Worm (Caenorhabditis elegans): ENCODE measurements around the gene nhr-54.
"Not testable (repeated sequence)": the region's sequence is repeated elsewhere in the genome, so short reads cannot be mapped to it uniquely, and the experiment has no call there.

The nhr-54 gene

DNA sequence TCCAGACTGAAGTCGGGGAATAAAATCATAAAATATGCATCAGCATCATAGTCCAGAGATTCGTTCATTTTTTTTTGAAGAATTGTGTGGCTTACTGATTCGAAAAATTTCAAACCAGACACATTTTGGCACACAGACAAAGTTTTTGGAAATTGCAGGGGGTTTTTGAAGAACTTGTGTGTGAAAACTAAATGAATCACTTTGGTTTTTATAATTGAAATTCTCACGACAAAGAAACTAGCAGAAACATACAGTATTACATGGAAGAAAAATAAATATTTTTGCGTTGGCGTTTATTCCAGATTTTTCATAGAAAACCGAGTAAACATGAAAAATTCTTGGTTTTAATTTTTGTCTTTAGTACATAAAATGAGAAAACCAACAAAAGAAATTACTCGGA is 16.5 kb upstream of the nhr-54 start, which contains the start of gene srw-34:
Gene srw-34, minus strand, starts transcription at position 101 of the 400 bp plus-strand sequence.
- no peak for TF ChIP-seq mdl-1 (tag; optimal IDR thresholded peaks at IDR 0.05)
- no peak for TF ChIP-seq ztf-4 (tag; optimal IDR thresholded peaks at IDR 0.05)
- no peak for TF ChIP-seq R02D3.7 (tag; optimal IDR thresholded peaks at IDR 0.05)
- TF ChIP-seq sea-2 (GFP tag; optimal IDR thresholded peaks at IDR 0.05), result no peak
- no peak for TF ChIP-seq fkh-2 (tag; optimal IDR thresholded peaks at IDR 0.05)
- TF ChIP-seq egl-5 (tag; optimal IDR thresholded peaks at IDR 0.05), result no peak
- TF ChIP-seq jun-1 (tag; optimal IDR thresholded peaks at IDR 0.05), result no peak
- no peak for TF ChIP-seq egl-27 (tag; optimal IDR thresholded peaks at IDR 0.05)
- TF ChIP-seq ztf-11 (tag; optimal IDR thresholded peaks at IDR 0.05), result no peak
- TF ChIP-seq nhr-11 (tag; optimal IDR thresholded peaks at IDR 0.05), result no peak
- TF ChIP-seq lin-39 (tag; optimal IDR thresholded peaks at IDR 0.05), result no peak
- no peak for TF ChIP-seq pha-4 (tag; optimal IDR thresholded peaks at IDR 0.05)
- TF ChIP-seq elt-1 (tag; optimal IDR thresholded peaks at IDR 0.05), result no peak
- TF ChIP-seq daf-12 (tag; optimal IDR thresholded peaks at IDR 0.05), result no peak
- no peak for TF ChIP-seq unc-62 (GFP tag; optimal IDR thresholded peaks at IDR 0.05)
- TF ChIP-seq aly-2 (tag; optimal IDR thresholded peaks at IDR 0.05), result no peak
- TF ChIP-seq lin-15B (tag; optimal IDR thresholded peaks at IDR 0.05), result no peak
- TF ChIP-seq tbx-2 (tag; optimal IDR thresholded peaks at IDR 0.05), result no peak
- TF ChIP-seq lsy-12 (tag; optimal IDR thresholded peaks at IDR 0.05), result no peak
- no peak for TF ChIP-seq fkh-10 (GFP tag; optimal IDR thresholded peaks at IDR 0.05)

ce11 chrV:16517619-16518018 is 11.9 kb upstream of the nhr-54 start, which contains the start of gene F36D3.4:
Gene F36D3.4, minus strand, starts transcription at chrV:16517719.
- TF ChIP-seq lin-15B (tag; optimal IDR thresholded peaks at IDR 0.05), result no peak
- no peak for TF ChIP-seq nfya-1 (tag; optimal IDR thresholded peaks at IDR 0.05; ENCODE audit: insufficient read depth)
- TF ChIP-seq unc-62 (GFP tag; optimal IDR thresholded peaks at IDR 0.05), result no peak
- TF ChIP-seq egl-5 (tag; optimal IDR thresholded peaks at IDR 0.05), result no peak
- TF ChIP-seq ceh-82 (tag; optimal IDR thresholded peaks at IDR 0.05), result no peak

DNA sequence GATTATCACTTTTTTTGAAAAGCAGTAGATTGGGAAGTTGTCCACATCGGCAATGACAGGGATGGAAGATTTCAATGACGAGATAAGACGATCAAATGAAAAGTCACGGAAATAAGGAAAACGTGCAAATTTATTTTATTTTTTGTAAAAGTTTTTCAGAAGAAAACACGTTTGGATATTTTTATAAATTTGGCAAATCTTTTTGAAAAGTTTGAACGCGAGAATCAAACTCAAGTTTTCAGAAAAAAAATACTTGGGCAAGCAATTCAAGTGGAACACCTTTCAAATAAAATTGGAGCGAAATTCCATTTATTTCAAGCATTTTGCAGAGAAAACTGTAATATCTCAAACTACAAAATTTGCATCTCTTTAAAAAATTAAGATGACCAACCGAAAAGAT is 9.4 kb upstream of the nhr-54 start, which contains the start of gene F36D3.5:
Gene F36D3.5, minus strand, starts transcription at position 101 of the 400 bp plus-strand sequence.
- TF ChIP-seq hmg-11, nhr-12, nhr-77 (tag; optimal IDR thresholded peaks at IDR 0.05): not testable (repeated sequence)

- no peak for TF ChIP-seq ztf-11 (tag; optimal IDR thresholded peaks at IDR 0.05)
- no peak for TF ChIP-seq nhr-12 (tag; optimal IDR thresholded peaks at IDR 0.05)
- TF ChIP-seq ceh-82 (tag; optimal IDR thresholded peaks at IDR 0.05), result no peak
Measured at ce11 chrV:16508667-16509066, 2.9 kb upstream of the nhr-54 start, which contains the start of gene srr-3. Gene srr-3, minus strand, starts transcription at chrV:16508767.

- TF ChIP-seq nhr-12 (tag; optimal IDR thresholded peaks at IDR 0.05) (no peak), pha-4 (tag; optimal IDR thresholded peaks at IDR 0.05) (peak; percentile 49), jun-1 (tag; optimal IDR thresholded peaks at IDR 0.05) (no peak), unc-62 (GFP tag; optimal IDR thresholded peaks at IDR 0.05) (no peak)
Measured at ce11 chrV:16506650-16507049, 922 bp upstream of the nhr-54 start.

DNA sequence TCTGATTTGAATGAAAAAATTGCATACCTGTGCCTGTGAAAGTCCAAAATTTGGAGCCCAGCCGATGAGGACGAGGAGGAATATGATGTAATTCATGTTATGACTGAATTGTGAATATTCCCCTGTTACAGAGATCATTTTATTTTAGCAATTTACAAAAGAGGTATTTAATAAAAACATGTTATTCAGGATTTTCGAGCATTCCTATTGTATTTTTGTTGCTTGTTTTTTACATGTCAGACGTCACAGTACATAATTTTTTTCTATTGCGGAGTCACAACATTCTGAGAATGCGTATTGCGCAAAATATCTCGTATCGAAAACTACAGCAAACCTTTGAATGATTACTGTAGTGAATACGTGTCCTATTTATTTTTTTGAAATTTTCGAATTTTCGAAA is 2.6 kb downstream of the nhr-54 start, which contains the start of gene F36D3.14:
Gene F36D3.14, minus strand, starts transcription at position 101 of the 400 bp plus-strand sequence.
- TF ChIP-seq nhr-76 (tag; optimal IDR thresholded peaks at IDR 0.05) (no peak), fkh-2 (tag; optimal IDR thresholded peaks at IDR 0.05) (no peak), egl-27 (tag; optimal IDR thresholded peaks at IDR 0.05) (no peak), pqm-1 (tag; optimal IDR thresholded peaks at IDR 0.05) (no peak), lsy-12 (tag; optimal IDR thresholded peaks at IDR 0.05) (no peak), zag-1 (tag; optimal IDR thresholded peaks at IDR 0.05) (no peak), ceh-82 (tag; optimal IDR thresholded peaks at IDR 0.05) (no peak), nhr-237 (tag; optimal IDR thresholded peaks at IDR 0.05) (no peak), eor-1 (tag; optimal IDR thresholded peaks at IDR 0.05) (no peak), nhr-25 (tag; optimal IDR thresholded peaks at IDR 0.05) (no peak), ama-1 (optimal IDR thresholded peaks at IDR 0.05) (no peak), nhr-12 (tag; optimal IDR thresholded peaks at IDR 0.05) (no peak), nhr-77 (tag; optimal IDR thresholded peaks at IDR 0.05) (no peak), unc-62 (GFP tag; optimal IDR thresholded peaks at IDR 0.05) (no peak), ceh-28 (tag; optimal IDR thresholded peaks at IDR 0.05) (no peak), nhr-28 (tag; optimal IDR thresholded peaks at IDR 0.05) (no peak), snpc-4 (tag; optimal IDR thresholded peaks at IDR 0.05) (no peak), nhr-23 (tag; optimal IDR thresholded peaks at IDR 0.05) (no peak), mml-1 (tag; optimal IDR thresholded peaks at IDR 0.05) (no peak), pha-4 (tag; optimal IDR thresholded peaks at IDR 0.05) (no peak)
